Worm (Caenorhabditis elegans) whole organism, L4 larva: ENCODE measurements around the gene asns-2.

Experiments used
- F37D6.2 ChIP-seq: sonication (generic microtip); optimal IDR thresholded peaks from 2 replicates; lab custom pipeline; 2016; ENCODE audit warnings: mild to moderate bottlenecking, missing genetic modification characterization, missing compliant biosample characterization
- Y5F2A.4 ChIP-seq: fragments of 200-800 bp; sonication (Bioruptor generic); optimal IDR thresholded peaks from 2 replicates; lab custom pipeline; 2018; ENCODE audit warnings: mild to moderate bottlenecking, missing genetic modification characterization, missing compliant biosample characterization
- ctbp-1 ChIP-seq: fragments of 200-800 bp; sonication (Bioruptor generic); IDR thresholded peaks from 2 replicates; pipeline ENCODE4 v1.3.6; 2022; ENCODE audit warnings: missing genetic modification reagents, missing genetic modification characterization, missing compliant biosample characterization
- dve-1 ChIP-seq: sonication (generic microtip); optimal IDR thresholded peaks from 2 replicates; lab custom pipeline; 2017; ENCODE audit warnings: antibody characterized with exemption, mild to moderate bottlenecking, missing genetic modification characterization, missing compliant biosample characterization; ENCODE audit not compliant: insufficient read depth
- egl-27 ChIP-seq: sonication (generic microtip); optimal IDR thresholded peaks from 3 replicates; lab custom pipeline; 2017; ENCODE audit warnings: missing biosample characterization, missing genetic modification reagents, missing genetic modification characterization
- mxl-3 ChIP-seq: fragments of 200-800 bp; sonication (Bioruptor generic); optimal IDR thresholded peaks from 2 replicates; lab custom pipeline; 2018; ENCODE audit warnings: mild to moderate bottlenecking, missing genetic modification characterization, missing compliant biosample characterization
- nhr-237 ChIP-seq: sonication (generic microtip); optimal IDR thresholded peaks from 2 replicates; lab custom pipeline; 2017; ENCODE audit warnings: missing biosample characterization, missing genetic modification characterization
- nhr-42 ChIP-seq: fragments of 200-800 bp; sonication (Bioruptor generic); IDR thresholded peaks from 2 replicates; pipeline ENCODE4 v1.3.6; 2022; ENCODE audit warnings: missing genetic modification characterization, missing compliant biosample characterization
- nhr-77 ChIP-seq: fragments of 150-350 bp; optimal IDR thresholded peaks from 2 replicates; lab custom pipeline; 2014; ENCODE audit warnings: missing biosample characterization, missing genetic modification characterization
- pha-4 ChIP-seq, 2 experiments: fragments of 150-350 bp in 1 of 2; fragments of 200-800 bp in 1 of 2; sonication (Bioruptor generic) in 1 of 2; IDR thresholded peaks in 1 of 2; optimal IDR thresholded peaks in 1 of 2; 2 replicates each; pipeline versions ENCODE4 v1.3.6 to Lab custom; 2014 to 2022; ENCODE audit warnings: missing genetic modification characterization in 2 of 2, missing genetic modification reagents in 2 of 2, missing biosample characterization in 1 of 2, missing compliant biosample characterization in 1 of 2
- skn-1 ChIP-seq: fragments of 150-350 bp; optimal IDR thresholded peaks from 2 replicates; lab custom pipeline; 2014; ENCODE audit warnings: missing biosample characterization, missing genetic modification characterization
- spr-3 ChIP-seq: fragments of 200-800 bp; sonication (Bioruptor generic); optimal IDR thresholded peaks from 2 replicates; lab custom pipeline; 2018; ENCODE audit warnings: mild to moderate bottlenecking, missing genetic modification characterization, missing compliant biosample characterization
- unc-62 ChIP-seq, 3 experiments: fragments of 150-350 bp in 1 of 3; sonication (generic microtip); optimal IDR thresholded peaks in 2 of 3; peaks in 1 of 3; 1 replicate in 1 of 3; 2 replicates in 2 of 3; lab custom pipeline; 2014 to 2017; ENCODE audit warnings: missing biosample characterization in 3 of 3, missing genetic modification characterization in 3 of 3, missing genetic modification reagents in 3 of 3, missing genotype in 1 of 3

DNA sequence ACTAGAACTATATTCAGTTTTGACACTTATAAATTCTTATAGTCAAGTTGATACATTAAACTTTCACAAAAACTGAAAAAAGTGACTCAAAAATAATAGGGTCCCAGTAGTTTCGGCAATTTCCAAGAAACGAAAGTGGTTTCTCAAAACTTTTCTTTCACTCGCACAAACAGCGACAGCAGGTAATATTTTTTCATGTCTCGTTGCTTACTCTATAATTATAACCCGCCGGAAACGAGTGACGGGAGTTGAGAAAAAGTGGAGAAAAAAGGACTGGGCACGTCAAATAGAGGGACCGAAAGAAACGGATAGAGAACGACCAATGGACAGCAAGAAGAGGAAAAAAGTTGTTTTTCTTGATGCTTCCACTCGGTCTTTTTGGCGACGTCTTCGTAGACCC is 49.2 kb upstream of the asns-2 start:
- TF ChIP-seq skn-1 (tag; lab: Kevin White, UChicago) (no peak), dve-1 (tag; lab: Kevin White, UChicago) (no peak), ctbp-1 (GFP tag; lab: Robert Waterston, UW) (no peak), nhr-237 (tag; lab: Kevin White, UChicago) (no peak), mxl-3 (GFP tag; lab: Kevin White, UChicago) (no peak), nhr-77 (tag; lab: Kevin White, UChicago) (no peak), spr-3 (GFP tag; lab: Kevin White, UChicago) (no peak), Y5F2A.4 (no peak), pha-4 (GFP tag; IDR thresholded peaks at IDR 0.05; lab: Robert Waterston, UW) (no peak), pha-4 (tag; optimal IDR thresholded peaks at IDR 0.05; lab: Kevin White, UChicago) (no peak), nhr-42 (GFP tag; lab: Robert Waterston, UW) (no peak), F37D6.2 (no peak), egl-27 (tag; lab: Kevin White, UChicago) (no peak), unc-62 (GFP tag; optimal IDR thresholded peaks at IDR 0.05 in 1 of 2; lab: Kevin White, UChicago) (peak in 1 of 2 experiments; percentile 50), unc-62 (tag; optimal IDR thresholded peaks at IDR 0.05; lab: Kevin White, UChicago) (no peak)
